Worm (Caenorhabditis elegans): Measurements from ENCODE around the gene R05F9.11.

R05F9.11 gene

ce11 chrII:4882498-4882897 lies 31.5 kb downstream of the R05F9.11 start:
- no peak for TF ChIP-seq W03F9.2 (tag; optimal IDR thresholded peaks at IDR 0.05)
- TF ChIP-seq dao-5 (tag; optimal IDR thresholded peaks at IDR 0.05) = no peak
- TF ChIP-seq him-1 (tag; optimal IDR thresholded peaks at IDR 0.05) = no peak

ce11 chrII:4881727-4882126 lies 32.3 kb downstream of the R05F9.11 start, which contains the start of gene gst-7:
Gene gst-7 (plus strand): TSS chrII:4882062.
- no peak for TF ChIP-seq him-1 (tag; optimal IDR thresholded peaks at IDR 0.05)
- TF ChIP-seq W03F9.2 (tag; optimal IDR thresholded peaks at IDR 0.05) = no peak
- no peak for TF ChIP-seq dao-5 (tag; optimal IDR thresholded peaks at IDR 0.05)

ce11 chrII:4879629-4880028 lies 34.4 kb downstream of the R05F9.11 start, which contains the start of gene gst-6:
Gene gst-6 (plus strand): TSS chrII:4879891.
- TF ChIP-seq dao-5 (tag; optimal IDR thresholded peaks at IDR 0.05) (no peak), him-1 (tag; optimal IDR thresholded peaks at IDR 0.05) (no peak), W03F9.2 (tag; optimal IDR thresholded peaks at IDR 0.05) (no peak)

ce11 chrII:4876091-4876490 lies 37.9 kb downstream of the R05F9.11 start, which contains the start of gene F11G11.13:
Gene F11G11.13 (minus strand): TSS chrII:4876179.
- TF ChIP-seq him-1 (tag; optimal IDR thresholded peaks at IDR 0.05) (no peak), W03F9.2 (tag; optimal IDR thresholded peaks at IDR 0.05) (no peak), dao-5 (tag; optimal IDR thresholded peaks at IDR 0.05) (no peak)

- TF ChIP-seq him-1 (tag; optimal IDR thresholded peaks at IDR 0.05) (no peak), dao-5 (tag; optimal IDR thresholded peaks at IDR 0.05) (no peak), W03F9.2 (tag; optimal IDR thresholded peaks at IDR 0.05) (no peak)
These were observed 39.6 kb downstream of the R05F9.11 start, which contains the start of gene F11G11.15 for ce11 chrII:4874335-4874861. Gene F11G11.15 (plus strand): TSS chrII:4874845.

ce11 chrII:4873029-4873428 lies 41.0 kb downstream of the R05F9.11 start, which contains the start of gene col-73:
Gene col-73 (minus strand): TSS chrII:4873129.
- TF ChIP-seq him-1 (tag; optimal IDR thresholded peaks at IDR 0.05) = no peak
- no peak for TF ChIP-seq W03F9.2 (tag; optimal IDR thresholded peaks at IDR 0.05)
- TF ChIP-seq dao-5 (tag; optimal IDR thresholded peaks at IDR 0.05) = no peak

ce11 chrII:4871834-4872233 lies 42.2 kb downstream of the R05F9.11 start:
- TF ChIP-seq him-1 (tag; optimal IDR thresholded peaks at IDR 0.05) (no peak), dao-5 (tag; optimal IDR thresholded peaks at IDR 0.05) (no peak), W03F9.2 (tag; optimal IDR thresholded peaks at IDR 0.05) (no peak)

ce11 chrII:4870691-4871090 lies 43.3 kb downstream of the R05F9.11 start, which contains the start of gene col-20:
Gene col-20 (minus strand): TSS chrII:4870791.
- TF ChIP-seq him-1 (tag; optimal IDR thresholded peaks at IDR 0.05) (no peak), W03F9.2 (tag; optimal IDR thresholded peaks at IDR 0.05) (no peak), dao-5 (tag; optimal IDR thresholded peaks at IDR 0.05) (no peak)

- TF ChIP-seq dao-5 (tag; optimal IDR thresholded peaks at IDR 0.05) = no peak
- TF ChIP-seq him-1 (tag; optimal IDR thresholded peaks at IDR 0.05) = no peak
- TF ChIP-seq W03F9.2 (tag; optimal IDR thresholded peaks at IDR 0.05) = no peak
These were observed 44.1 kb downstream of the R05F9.11 start for ce11 chrII:4869793-4870343.

- TF ChIP-seq dao-5 (tag; optimal IDR thresholded peaks at IDR 0.05) = no peak
- TF ChIP-seq him-1 (tag; optimal IDR thresholded peaks at IDR 0.05) = no peak
- TF ChIP-seq W03F9.2 (tag; optimal IDR thresholded peaks at IDR 0.05) = no peak
These were observed 46.5 kb downstream of the R05F9.11 start, which contains the start of gene col-17 for ce11 chrII:4867476-4867875. Gene col-17 (minus strand): TSS chrII:4867576.

- no peak for TF ChIP-seq him-1 (tag; optimal IDR thresholded peaks at IDR 0.05)
- no peak for TF ChIP-seq W03F9.2 (tag; optimal IDR thresholded peaks at IDR 0.05)
- no peak for TF ChIP-seq dao-5 (tag; optimal IDR thresholded peaks at IDR 0.05)
These were observed 48.0 kb downstream of the R05F9.11 start for ce11 chrII:4866045-4866444.

ce11 chrII:4863357-4863756 lies 50.7 kb downstream of the R05F9.11 start, which contains the start of the genes mpst-4 and F11G11.14:
Gene mpst-4 (minus strand): TSS chrII:4863457.
Gene F11G11.14 (plus strand): TSS chrII:4863681.
- TF ChIP-seq dao-5 (tag; optimal IDR thresholded peaks at IDR 0.05) (no peak), him-1 (tag; optimal IDR thresholded peaks at IDR 0.05) (no peak), W03F9.2 (tag; optimal IDR thresholded peaks at IDR 0.05) (no peak)
